Worm (Caenorhabditis elegans) whole organism, midembryonic: ENCODE results near the gene T13F2.2.

ENCODE experiments used
- cog-1 ChIP-seq: sonication (generic microtip); optimal IDR thresholded peaks from 2 replicates; lab custom pipeline; 2016; ENCODE audit warnings: missing genetic modification characterization, missing compliant biosample characterization
- med-1 ChIP-seq: sonication (generic microtip); optimal IDR thresholded peaks from 2 replicates; lab custom pipeline; 2017; ENCODE audit warnings: missing genetic modification characterization, mild to moderate bottlenecking, missing compliant biosample characterization, antibody characterized with exemption, missing genetic modification reagents; ENCODE audit not compliant: insufficient read depth
- ref-1 ChIP-seq: fragments of 200-800 bp; sonication (Bioruptor generic); conservative IDR thresholded peaks from 2 replicates; pipeline ENCODE4 v1.3.6; 2022; ENCODE audit warnings: missing genetic modification reagents, missing genetic modification characterization, missing compliant biosample characterization
- tab-1 ChIP-seq: fragments of 200-800 bp; sonication (Bioruptor generic); IDR thresholded peaks from 2 replicates; pipeline ENCODE4 v1.3.6; 2022; ENCODE audit warnings: missing genetic modification characterization, missing compliant biosample characterization
- ztf-23 ChIP-seq: fragments of 200-800 bp; sonication (Bioruptor generic); IDR thresholded peaks from 2 replicates; pipeline ENCODE4 v1.3.6; 2022; ENCODE audit warnings: missing genetic modification reagents, missing genetic modification characterization, missing compliant biosample characterization

DNA sequence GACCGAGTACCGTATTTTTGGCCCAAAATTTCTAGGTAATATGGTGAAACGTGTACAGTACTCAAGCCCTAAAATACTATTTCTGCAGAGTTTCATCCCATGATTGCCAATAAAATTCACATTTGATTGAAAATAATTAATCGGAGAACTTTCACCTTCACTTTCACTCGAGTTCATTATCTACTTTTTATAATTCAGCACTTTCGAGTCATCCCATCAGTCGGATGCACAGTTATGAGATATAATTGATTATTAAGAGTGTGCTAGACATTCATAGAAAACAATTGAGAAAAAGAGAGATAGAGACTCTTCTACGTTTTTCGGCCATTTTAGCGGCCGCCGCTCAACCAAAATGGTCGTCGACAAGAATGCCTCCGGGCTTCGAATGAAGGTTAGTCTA, 5.6 kb upstream of the T13F2.2 start, which contains the start of gene fat-3:
- TF ChIP-seq tab-1 (GFP tag; lab: Robert Waterston, UW) (no peak), ztf-23 (GFP tag; lab: Robert Waterston, UW) (no peak), med-1 (GFP tag; lab: Kevin White, UChicago) (no peak), ref-1 (GFP tag; lab: Robert Waterston, UW) (no peak), cog-1 (no peak)
